Comparison of ENCODE assay signal across 4 worm cellular contexts in the genomic region with DNA sequence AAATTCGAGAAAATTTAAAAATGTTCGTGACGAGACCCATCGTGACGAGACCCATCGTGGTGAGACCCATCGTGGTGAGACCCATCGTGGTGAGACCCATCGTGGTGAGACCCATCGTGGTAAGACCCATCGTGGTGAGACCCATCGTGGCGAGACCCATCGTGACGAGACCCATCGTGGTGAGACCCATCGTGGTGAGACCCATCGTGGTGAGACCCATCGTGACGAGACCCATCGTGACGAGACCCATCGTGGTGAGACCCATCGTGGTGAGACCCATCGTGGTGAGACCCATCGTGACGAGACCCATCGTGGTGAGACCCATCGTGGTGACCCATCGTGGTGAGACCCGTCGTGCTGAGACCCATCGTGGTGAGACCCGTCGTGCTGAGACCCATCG.
A peak's percentile ranks its signal among the peaks of the same experiment; 100 is the strongest.
TF ChIP-seq lines count a peak whose summit lies in the region.

No protein-coding gene starts in this region.

TF ChIP-seq in whole organism, L4 larva, 104 proteins besides CTCF, POLR2A, EP300 and RAD21:
- TF ChIP-seq D1046.2 (GFP tag; IDR thresholded peaks at IDR 0.05; lab: Robert Waterston, UW) (0 out of 2 replicates have a peak, but pooled peaks have one; percentile 30), madf-5 (GFP tag; IDR thresholded peaks at IDR 0.05; lab: Robert Waterston, UW) (peak in 1 of 2 experiments; percentile 85; a peak in 2 of 4 replicates), snpc-1.2 (GFP tag; IDR thresholded peaks at IDR 0.05; lab: Robert Waterston, UW) (peak; percentile 59; the same call in 1 of the 2 replicates), ZK337.2 (GFP tag; IDR thresholded peaks at IDR 0.05; lab: Robert Waterston, UW) (0 out of 2 replicates have a peak, but pooled peaks have one; percentile 17), lim-7 (GFP tag; IDR thresholded peaks at IDR 0.05; lab: Robert Waterston, UW) (peak; percentile 66; the same call in 1 of the 2 replicates), F26F4.8 (GFP tag; conservative IDR thresholded peaks at IDR 0.05; lab: Robert Waterston, UW) (0 out of 2 replicates have a peak, but pooled peaks have one; percentile 54), set-16 (GFP tag; IDR thresholded peaks at IDR 0.05; lab: Robert Waterston, UW) (peak; percentile 75), nhr-42 (GFP tag; IDR thresholded peaks at IDR 0.05; lab: Robert Waterston, UW) (0 out of 2 replicates have a peak, but pooled peaks have one; percentile 9)
TF ChIP-seq in whole organism, L4 larva: peak in this region for 8; not testable (repeated sequence) for 96.

TF ChIP-seq in whole organism, early embryonic, 17 proteins besides CTCF, POLR2A, EP300 and RAD21:
- 0 out of 2 replicates have a peak, but pooled peaks have one; percentile 27 for TF ChIP-seq flt-1 (GFP tag; IDR thresholded peaks at IDR 0.05; lab: Robert Waterston, UW)

TF ChIP-seq in whole organism, midembryonic, 9 proteins besides CTCF, POLR2A, EP300 and RAD21:
- TF ChIP-seq tab-1 (GFP tag; IDR thresholded peaks at IDR 0.05; lab: Robert Waterston, UW) (0 out of 2 replicates have a peak, but pooled peaks have one; percentile 5), klf-2 (GFP tag; conservative IDR thresholded peaks at IDR 0.05; lab: Robert Waterston, UW) (0 out of 2 replicates have a peak, but pooled peaks have one; percentile 25)

TF ChIP-seq in whole organism, young adult, 124 proteins besides CTCF, POLR2A, EP300 and RAD21:
- TF ChIP-seq madf-6 (GFP tag; IDR thresholded peaks at IDR 0.05; lab: Robert Waterston, UW) (0 out of 2 replicates have a peak, but pooled peaks have one; percentile 33), D2030.7 (GFP tag; IDR thresholded peaks at IDR 0.05; lab: Robert Waterston, UW) (0 out of 2 replicates have a peak, but pooled peaks have one; percentile 37), pbrm-1 (GFP tag; IDR thresholded peaks at IDR 0.05; lab: Robert Waterston, UW) (peak; percentile 52; the same call in 1 of the 2 replicates), egrh-3 (GFP tag; IDR thresholded peaks at IDR 0.05; lab: Robert Waterston, UW) (peak; percentile 83), egl-18 (GFP tag; IDR thresholded peaks at IDR 0.05; lab: Robert Waterston, UW) (0 out of 2 replicates have a peak, but pooled peaks have one; percentile 15), aptf-3 (GFP tag; IDR thresholded peaks at IDR 0.05; lab: Robert Waterston, UW) (0 out of 2 replicates have a peak, but pooled peaks have one; percentile 36), B0019.2 (GFP tag; conservative IDR thresholded peaks at IDR 0.05; lab: Robert Waterston, UW) (peak; percentile 4; the same call in 1 of the 2 replicates), F33H1.4 (GFP tag; IDR thresholded peaks at IDR 0.05; lab: Robert Waterston, UW) (peak; percentile 63), Y95B8A.8 (GFP tag; IDR thresholded peaks at IDR 0.05; lab: Robert Waterston, UW) (0 out of 2 replicates have a peak, but pooled peaks have one; percentile 59), dox-1 (GFP tag; IDR thresholded peaks at IDR 0.05; lab: Robert Waterston, UW) (0 out of 2 replicates have a peak, but pooled peaks have one; percentile 40), lag-1 (GFP tag; IDR thresholded peaks at IDR 0.05; lab: Robert Waterston, UW) (0 out of 2 replicates have a peak, but pooled peaks have one; percentile 8), F37B4.10 (GFP tag; IDR thresholded peaks at IDR 0.05; lab: Robert Waterston, UW) (0 out of 2 replicates have a peak, but pooled peaks have one; percentile 85)
